Worm (Caenorhabditis elegans) whole organism, L2 larva: ENCODE measurements around the gene srw-10.

Source experiments
- R02D3.7 ChIP-seq: fragments of 150-350 bp; optimal IDR thresholded peaks from 2 replicates; lab custom pipeline; 2014; ENCODE audit warnings: missing biosample characterization, missing genetic modification characterization
- Y55F3AM.14 ChIP-seq: fragments of 200-800 bp; sonication (Bioruptor generic); optimal IDR thresholded peaks from 2 replicates; lab custom pipeline; 2018; ENCODE audit warnings: mild to moderate bottlenecking, missing genetic modification characterization, missing compliant biosample characterization
- ZK546.5 ChIP-seq: sonication (generic microtip); optimal IDR thresholded peaks from 2 replicates; lab custom pipeline; 2017; ENCODE audit warnings: missing biosample characterization, missing genetic modification characterization
- aly-2 ChIP-seq: fragments of 150-350 bp; optimal IDR thresholded peaks from 2 replicates; lab custom pipeline; 2014; ENCODE audit warnings: missing biosample characterization, missing genetic modification characterization
- ama-1 ChIP-seq: fragments of 150-350 bp; optimal IDR thresholded peaks from 2 replicates; lab custom pipeline; 2018; ENCODE audit warnings: inconsistent platforms
- blmp-1 ChIP-seq: sonication (generic microtip); optimal IDR thresholded peaks from 2 replicates; lab custom pipeline; 2017; ENCODE audit warnings: missing genetic modification characterization, mild to moderate bottlenecking, missing compliant biosample characterization, antibody characterized with exemption, moderate library complexity; ENCODE audit not compliant: insufficient read depth
- ceh-16 ChIP-seq: fragments of 150-350 bp; optimal IDR thresholded peaks from 2 replicates; lab custom pipeline; 2014; ENCODE audit warnings: missing biosample characterization, missing genetic modification characterization
- crh-2 ChIP-seq: sonication (generic microtip); optimal IDR thresholded peaks from 2 replicates; lab custom pipeline; 2017; ENCODE audit warnings: missing biosample characterization, missing genetic modification characterization
- dmd-4 ChIP-seq: sonication (generic microtip); optimal IDR thresholded peaks from 2 replicates; lab custom pipeline; 2017; ENCODE audit warnings: missing biosample characterization, missing genetic modification characterization
- elt-3 ChIP-seq: sonication (generic microtip); optimal IDR thresholded peaks from 2 replicates; lab custom pipeline; 2017; ENCODE audit warnings: missing biosample characterization, missing genetic modification characterization
- fos-1 ChIP-seq: fragments of 150-350 bp; optimal IDR thresholded peaks from 2 replicates; lab custom pipeline; 2014; ENCODE audit warnings: missing biosample characterization, missing genetic modification characterization
- gmeb-1 ChIP-seq: fragments of 150-350 bp; optimal IDR thresholded peaks from 2 replicates; lab custom pipeline; 2014; ENCODE audit warnings: missing biosample characterization, missing genetic modification characterization
- lin-11 ChIP-seq: fragments of 150-350 bp; sonication (generic microtip); optimal IDR thresholded peaks from 2 replicates; lab custom pipeline; 2014; ENCODE audit warnings: missing biosample characterization, missing genetic modification characterization, inconsistent platforms, mixed read lengths
- lin-39 ChIP-seq: fragments of 150-350 bp; optimal IDR thresholded peaks from 2 replicates; lab custom pipeline; 2014; ENCODE audit warnings: missing biosample characterization, missing genetic modification reagents, missing genetic modification characterization
- lsy-2 ChIP-seq, 2 experiments: fragments of 150-350 bp in 1 of 2; sonication (generic microtip) in 1 of 2; optimal IDR thresholded peaks; 2 replicates each; lab custom pipeline; 2014 to 2017; ENCODE audit warnings: missing biosample characterization in 2 of 2, missing genetic modification characterization in 2 of 2
- mab-5 ChIP-seq: fragments of 150-350 bp; optimal IDR thresholded peaks from 2 replicates; lab custom pipeline; 2014; ENCODE audit warnings: missing biosample characterization, missing genetic modification characterization
- mbf-1 ChIP-seq: sonication (generic microtip); optimal IDR thresholded peaks from 2 replicates; lab custom pipeline; 2017; ENCODE audit warnings: missing biosample characterization, missing genetic modification characterization
- mdl-1 ChIP-seq, 2 experiments: fragments of 150-350 bp in 1 of 2; sonication (generic microtip) in 1 of 2; optimal IDR thresholded peaks; 2 replicates each; lab custom pipeline; 2017; ENCODE audit warnings: missing biosample characterization in 2 of 2, missing genetic modification characterization in 2 of 2
- nhr-11 ChIP-seq: fragments of 150-350 bp; optimal IDR thresholded peaks from 2 replicates; lab custom pipeline; 2014; ENCODE audit warnings: missing biosample characterization, missing genetic modification characterization
- nhr-129 ChIP-seq: fragments of 150-350 bp; optimal IDR thresholded peaks from 2 replicates; lab custom pipeline; 2014; ENCODE audit warnings: missing biosample characterization, missing genetic modification characterization
- nhr-21 ChIP-seq: fragments of 150-350 bp; optimal IDR thresholded peaks from 2 replicates; lab custom pipeline; 2014; ENCODE audit warnings: missing biosample characterization, missing genetic modification characterization
- nhr-23 ChIP-seq: fragments of 150-350 bp; optimal IDR thresholded peaks from 2 replicates; lab custom pipeline; 2014; ENCODE audit warnings: missing biosample characterization, missing genetic modification reagents, missing genetic modification characterization
- nhr-237 ChIP-seq: fragments of 150-350 bp; optimal IDR thresholded peaks from 2 replicates; lab custom pipeline; 2014; ENCODE audit warnings: missing biosample characterization, missing genetic modification characterization
- nhr-25 ChIP-seq: fragments of 150-350 bp; sonication (generic microtip); optimal IDR thresholded peaks from 3 replicates; lab custom pipeline; 2014; ENCODE audit warnings: missing biosample characterization, missing genetic modification characterization
- nhr-6 ChIP-seq: fragments of 150-350 bp; optimal IDR thresholded peaks from 2 replicates; lab custom pipeline; 2014; ENCODE audit warnings: missing biosample characterization, missing genetic modification characterization
- nhr-77 ChIP-seq: fragments of 150-350 bp; optimal IDR thresholded peaks from 2 replicates; lab custom pipeline; 2014; ENCODE audit warnings: missing biosample characterization, missing genetic modification characterization
- peb-1 ChIP-seq: fragments of 150-350 bp; optimal IDR thresholded peaks from 2 replicates; lab custom pipeline; 2014; ENCODE audit warnings: missing biosample characterization, missing genetic modification characterization
- sem-4 ChIP-seq: fragments of 150-350 bp; optimal IDR thresholded peaks from 2 replicates; lab custom pipeline; 2014; ENCODE audit warnings: missing biosample characterization, missing genetic modification reagents, missing genetic modification characterization
- sma-3 ChIP-seq: sonication (generic microtip); optimal IDR thresholded peaks from 2 replicates; lab custom pipeline; 2016; ENCODE audit warnings: missing genetic modification reagents, missing genetic modification characterization, missing compliant biosample characterization
- sma-9 ChIP-seq, 2 experiments: fragments of 150-350 bp in 1 of 2; sonication (generic microtip) in 1 of 2; optimal IDR thresholded peaks; 2 replicates each; lab custom pipeline; 2014 to 2016; ENCODE audit warnings: missing genetic modification characterization in 2 of 2, mild to moderate bottlenecking in 1 of 2, missing biosample characterization in 1 of 2, missing compliant biosample characterization in 1 of 2, missing genetic modification reagents in 1 of 2, moderate library complexity in 1 of 2
- unc-39 ChIP-seq: fragments of 150-350 bp; optimal IDR thresholded peaks from 2 replicates; lab custom pipeline; 2014; ENCODE audit warnings: missing biosample characterization, missing genetic modification characterization
- unc-55 ChIP-seq: fragments of 150-350 bp; sonication (generic microtip); optimal IDR thresholded peaks from 3 replicates; lab custom pipeline; 2014; ENCODE audit warnings: missing biosample characterization, missing genetic modification reagents, missing genetic modification characterization
- ztf-11 ChIP-seq: sonication (generic microtip); optimal IDR thresholded peaks from 2 replicates; lab custom pipeline; 2017; ENCODE audit warnings: missing biosample characterization, missing genetic modification characterization
- ztf-4 ChIP-seq: fragments of 150-350 bp; optimal IDR thresholded peaks from 2 replicates; lab custom pipeline; 2014; ENCODE audit warnings: missing biosample characterization, missing genetic modification characterization

srw-10 gene

DNA sequence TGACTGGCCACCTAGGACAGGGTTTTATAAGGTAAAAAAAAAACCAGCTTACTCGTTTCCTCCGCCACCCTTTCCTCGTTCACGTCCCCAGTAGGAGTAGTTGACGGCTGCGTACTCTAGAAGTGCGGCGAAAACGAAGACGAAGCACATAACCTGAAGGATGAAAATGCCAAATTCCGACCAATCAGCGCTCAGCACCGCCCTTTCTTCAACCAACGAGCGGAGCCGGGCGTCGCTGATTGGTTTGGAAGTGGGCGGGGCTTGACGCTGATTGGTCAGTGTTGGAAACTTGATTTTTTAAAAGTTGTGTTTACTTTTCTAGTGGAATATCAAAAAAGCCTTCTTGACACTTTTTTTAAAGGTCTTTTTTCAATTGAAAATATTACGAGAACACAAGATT lies 18.6 kb downstream of the srw-10 start:
- TF ChIP-seq lsy-2 (tag; optimal IDR thresholded peaks at IDR 0.05; lab: Kevin White, UChicago): no peak
- TF ChIP-seq blmp-1 (tag; lab: Kevin White, UChicago): no peak
- no peak for TF ChIP-seq elt-3
- TF ChIP-seq nhr-21 (tag; lab: Kevin White, UChicago): no peak
- TF ChIP-seq ceh-16 (tag; lab: Kevin White, UChicago): no peak
- no peak for TF ChIP-seq nhr-129 (tag; lab: Kevin White, UChicago)
- TF ChIP-seq peb-1 (tag; lab: Kevin White, UChicago): no peak
- TF ChIP-seq aly-2 (tag; lab: Kevin White, UChicago): no peak
- no peak for TF ChIP-seq unc-39 (tag; lab: Kevin White, UChicago)
- TF ChIP-seq lin-39 (tag; lab: Kevin White, UChicago): no peak

DNA sequence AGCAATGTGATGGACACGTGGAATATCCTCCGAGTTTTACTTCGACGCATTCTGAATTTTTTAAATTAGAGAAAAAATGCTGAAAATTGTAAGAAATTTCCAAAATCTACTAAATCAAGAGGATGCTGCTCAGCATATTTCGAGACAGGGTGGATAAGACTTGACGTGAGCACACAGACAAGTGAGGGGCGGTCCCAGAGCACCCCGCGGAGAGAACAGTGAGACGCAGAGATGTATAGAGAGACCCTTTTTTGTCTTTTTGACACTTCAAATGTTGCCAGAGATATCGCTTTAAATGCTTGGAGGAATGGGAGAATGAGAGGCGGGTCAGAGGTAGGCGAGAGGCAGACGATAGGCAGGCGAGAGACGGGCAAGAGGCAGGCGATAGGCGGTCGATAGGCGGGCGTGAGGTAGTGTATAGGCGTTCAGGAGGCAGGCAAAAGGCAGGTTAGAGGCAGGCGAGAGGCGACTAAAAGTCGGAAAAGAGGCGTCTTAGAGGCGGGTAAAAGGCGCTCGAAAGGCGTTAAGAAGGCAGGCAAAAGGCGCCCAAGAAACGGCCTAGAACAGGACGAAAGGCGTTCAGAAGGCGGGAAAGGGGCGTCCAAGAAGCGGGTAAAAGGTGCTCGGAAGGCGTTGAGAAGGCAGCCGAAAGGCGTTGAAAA lies 24.7 kb downstream of the srw-10 start, which contains the start of gene gab-1:
Gene gab-1 (minus strand): TSS at position 51 of the 662 bp plus-strand sequence.
- TF ChIP-seq dmd-4 (no peak), mbf-1 (tag; lab: Kevin White, UChicago) (no peak), nhr-237 (no peak), elt-3 (no peak), crh-2 (no peak), R02D3.7 (no peak), blmp-1 (tag; lab: Kevin White, UChicago) (no peak), lsy-2 (tag; optimal IDR thresholded peaks at IDR 0.05; lab: Kevin White, UChicago) (no peak)
- TF ChIP-seq, all 48 proteins: peak for 0

DNA sequence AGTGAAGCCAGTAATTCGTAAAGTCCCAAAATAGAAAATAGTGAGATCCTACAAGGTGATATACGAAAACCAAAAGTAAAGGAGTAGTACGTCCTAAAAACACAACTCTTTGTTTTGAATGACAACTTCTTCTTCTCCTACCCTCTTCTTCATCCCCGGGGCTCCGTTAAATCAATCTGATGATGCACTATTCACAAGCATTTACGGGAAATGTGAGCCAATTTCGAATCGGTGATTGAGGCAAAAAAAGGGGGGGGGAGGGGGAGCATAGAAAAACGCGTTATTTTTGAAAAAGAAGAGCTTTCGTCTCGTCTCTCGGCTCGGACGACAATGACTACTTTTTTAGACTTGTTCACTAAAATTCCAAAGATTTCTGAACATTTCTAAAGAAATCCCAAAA lies 28.7 kb downstream of the srw-10 start:
- no peak for TF ChIP-seq nhr-11 (tag; lab: Kevin White, UChicago)
- TF ChIP-seq fos-1 (tag; lab: Kevin White, UChicago): no peak
- no peak for TF ChIP-seq nhr-6
- no peak for TF ChIP-seq ZK546.5
- TF ChIP-seq crh-2: no peak
- no peak for TF ChIP-seq ztf-11
- no peak for TF ChIP-seq mab-5 (tag; lab: Kevin White, UChicago)
- TF ChIP-seq dmd-4: no peak
- no peak for TF ChIP-seq lsy-2 (tag; optimal IDR thresholded peaks at IDR 0.05; lab: Kevin White, UChicago)

DNA sequence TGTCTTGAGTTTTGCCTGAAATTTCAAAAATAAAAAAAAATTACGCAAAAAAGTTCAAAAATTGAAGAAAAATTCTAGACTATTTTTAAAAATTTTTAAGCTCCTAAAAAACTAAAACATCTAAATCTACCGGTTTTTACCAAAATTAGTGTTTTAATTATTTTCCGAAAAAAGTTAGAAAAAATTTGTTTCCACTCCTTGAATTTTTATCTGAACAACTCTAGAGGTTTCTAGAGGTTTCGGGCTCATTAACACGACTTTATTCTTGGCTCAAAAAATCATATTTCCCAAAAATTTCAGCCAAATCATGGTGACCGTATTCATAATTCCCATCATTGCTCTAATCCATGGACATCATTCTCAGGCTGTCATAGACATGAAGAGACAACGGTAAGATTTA lies 29.7 kb downstream of the srw-10 start, which contains the start of gene lgc-37:
Gene lgc-37 (plus strand): TSS at position 301 of the 400 bp plus-strand sequence.
- no peak for TF ChIP-seq ama-1 (lab: Kevin White, UChicago)
- TF ChIP-seq mbf-1 (tag; lab: Kevin White, UChicago): no peak
- TF ChIP-seq ztf-4 (tag; lab: Kevin White, UChicago): no peak
- TF ChIP-seq mdl-1 (tag; optimal IDR thresholded peaks at IDR 0.05; lab: Kevin White, UChicago): no peak
- TF ChIP-seq peb-1 (tag; lab: Kevin White, UChicago): no peak
- no peak for TF ChIP-seq lin-11
- no peak for TF ChIP-seq crh-2
- no peak for TF ChIP-seq unc-55 (GFP tag; lab: Kevin White, UChicago)
- TF ChIP-seq sma-9 (GFP tag; optimal IDR thresholded peaks at IDR 0.05; lab: Kevin White, UChicago): no peak
- no peak for TF ChIP-seq sma-9 (tag; optimal IDR thresholded peaks at IDR 0.05; lab: Kevin White, UChicago)
- TF ChIP-seq fos-1 (tag; lab: Kevin White, UChicago): no peak
- TF ChIP-seq lsy-2 (tag; optimal IDR thresholded peaks at IDR 0.05; lab: Kevin White, UChicago): no peak
- TF ChIP-seq sem-4 (tag; lab: Kevin White, UChicago): no peak
- no peak for TF ChIP-seq aly-2 (tag; lab: Kevin White, UChicago)

DNA sequence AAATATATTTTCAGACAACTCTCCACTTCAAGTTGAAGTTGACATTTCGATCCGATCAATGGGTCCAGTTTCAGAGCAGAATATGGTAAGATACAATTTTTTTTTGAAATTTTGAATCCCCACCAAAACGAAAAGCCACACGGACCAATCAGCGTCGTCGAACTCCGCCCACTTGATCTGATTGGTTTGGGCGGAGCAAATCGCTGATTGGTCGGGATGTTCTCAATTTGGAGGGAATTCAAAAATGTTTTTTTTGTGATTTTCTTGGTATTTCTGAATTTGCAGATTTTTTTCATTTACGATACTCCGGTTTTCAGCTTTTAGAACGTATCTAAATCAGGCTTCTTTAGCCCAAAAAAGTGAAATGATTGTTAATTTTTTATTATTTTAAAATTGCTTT lies 30.3 kb downstream of the srw-10 start:
- TF ChIP-seq aly-2 (tag; lab: Kevin White, UChicago) (no peak), sma-3 (no peak), nhr-25 (tag; lab: Kevin White, UChicago) (no peak), sem-4 (tag; lab: Kevin White, UChicago) (no peak), mdl-1 (tag; optimal IDR thresholded peaks at IDR 0.05; lab: Kevin White, UChicago) (no peak), ceh-16 (tag; lab: Kevin White, UChicago) (no peak), ztf-11 (no peak), peb-1 (tag; lab: Kevin White, UChicago) (no peak), gmeb-1 (no peak), Y55F3AM.14 (GFP tag; lab: Kevin White, UChicago) (no peak), nhr-23 (tag; lab: Kevin White, UChicago) (no peak), lin-11 (no peak), ZK546.5 (no peak), fos-1 (tag; lab: Kevin White, UChicago) (no peak), nhr-11 (tag; lab: Kevin White, UChicago) (no peak), crh-2 (no peak), nhr-77 (tag; lab: Kevin White, UChicago) (no peak)
